Fruit fly (Drosophila melanogaster) S2 (cell line): ENCODE measurements around the gene CG1806.

ENCODE experiments used
- CG8478 ChIP-seq: fragments of >200 bp; optimal IDR thresholded peaks from 2 replicates; lab custom pipeline; 2018
- CTCF ChIP-seq, 2 experiments: fragments of >200 bp; optimal IDR thresholded peaks; 2 replicates each; lab custom pipeline; 2018

DNA sequence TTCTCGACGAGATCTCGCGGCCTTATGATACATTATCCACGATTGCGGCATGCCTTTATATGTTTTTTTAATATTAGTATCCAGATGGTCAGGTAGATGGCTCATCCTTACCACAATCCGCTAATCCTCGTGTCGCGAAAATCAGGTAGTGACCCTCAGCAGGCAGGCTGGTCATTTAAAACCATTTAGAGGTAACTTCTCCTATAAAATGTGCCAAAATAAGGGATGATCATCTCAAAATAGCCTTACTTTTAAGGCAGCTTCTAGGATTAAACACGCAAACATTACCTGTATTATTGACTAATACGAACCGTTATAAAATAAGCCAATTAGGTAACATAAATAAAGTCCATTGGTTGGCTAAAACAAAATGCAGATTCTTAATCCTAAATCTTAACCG, 18.1 kb upstream of the CG1806 start, which contains the start of gene tsg:
- no peak for TF ChIP-seq CG8478 (lab: Kevin White, UChicago)
- TF ChIP-seq CTCF (optimal IDR thresholded peaks at IDR 0.05; lab: Kevin White, UChicago) = no peak
